Fruit fly (Drosophila melanogaster) whole organism, wandering third instar larva: ENCODE results near the gene CG14933.

Experiments used
- fru ChIP-seq: fragments of 200-800 bp; sonication (Bioruptor generic); optimal IDR thresholded peaks from 3 replicates; lab custom pipeline; 2016; ENCODE audit warnings: missing biosample characterization, mild to moderate bottlenecking, missing genetic modification characterization
- h ChIP-seq: fragments of 200-800 bp; sonication (Bioruptor generic); optimal IDR thresholded peaks from 3 replicates; lab custom pipeline; 2016; ENCODE audit warnings: missing biosample characterization, mild to moderate bottlenecking, missing genetic modification characterization

dm6 chr2L:11837413-11837812 lies 5.2 kb upstream of the CG14933 start, which contains the start of gene Sfp33A2:
- TF ChIP-seq h (GFP tag; lab: Kevin White, UChicago) (no peak), fru (GFP tag; lab: Kevin White, UChicago) (no peak)
